Worm (Caenorhabditis elegans) whole organism, young adult: ENCODE data around the gene str-193.

ENCODE experiments used
- B0019.2 ChIP-seq: fragments of 200-800 bp; sonication (Bioruptor generic); conservative IDR thresholded peaks from 2 replicates; pipeline ENCODE4 v1.3.6; 2022; ENCODE audit warnings: missing genetic modification reagents, missing genetic modification characterization, missing compliant biosample characterization
- F23B12.7 ChIP-seq: sonication (generic microtip); optimal IDR thresholded peaks from 2 replicates; lab custom pipeline; 2017; ENCODE audit warnings: missing genetic modification characterization, mild to moderate bottlenecking, missing compliant biosample characterization, antibody characterized with exemption, moderate library complexity; ENCODE audit not compliant: insufficient read depth
- K12H6.12 ChIP-seq: fragments of 200-800 bp; sonication (Bioruptor generic); optimal IDR thresholded peaks from 2 replicates; lab custom pipeline; 2018; ENCODE audit warnings: mild to moderate bottlenecking, missing genetic modification characterization, missing compliant biosample characterization
- T07F8.4 ChIP-seq: sonication (generic microtip); optimal IDR thresholded peaks from 2 replicates; lab custom pipeline; 2016; ENCODE audit warnings: mild to moderate bottlenecking, missing genetic modification characterization, moderate library complexity, missing compliant biosample characterization
- Y56A3A.18 ChIP-seq: fragments of 200-800 bp; sonication (Bioruptor generic); IDR thresholded peaks from 2 replicates; pipeline ENCODE4 v1.3.6; 2022; ENCODE audit warnings: missing genetic modification reagents, missing genetic modification characterization, missing compliant biosample characterization
- akir-1 ChIP-seq: fragments of 200-800 bp; sonication (Bioruptor generic); optimal IDR thresholded peaks from 2 replicates; lab custom pipeline; 2018; ENCODE audit warnings: mild to moderate bottlenecking, missing genetic modification characterization, moderate library complexity, missing compliant biosample characterization
- attf-5 ChIP-seq: fragments of 200-800 bp; sonication (Bioruptor generic); optimal IDR thresholded peaks from 2 replicates; lab custom pipeline; 2018; ENCODE audit warnings: mild to moderate bottlenecking, missing genetic modification characterization, missing compliant biosample characterization
- bed-2 ChIP-seq: fragments of 200-800 bp; sonication (Bioruptor generic); IDR thresholded peaks from 2 replicates; pipeline ENCODE4 v1.3.6; 2022; ENCODE audit warnings: missing genetic modification reagents, missing genetic modification characterization, missing compliant biosample characterization
- die-1 ChIP-seq: sonication (generic microtip); optimal IDR thresholded peaks from 2 replicates; lab custom pipeline; 2016; ENCODE audit warnings: missing genotype, mild to moderate bottlenecking, missing genetic modification characterization, missing compliant biosample characterization
- dpff-1 ChIP-seq: sonication (generic microtip); optimal IDR thresholded peaks from 2 replicates; lab custom pipeline; 2017; ENCODE audit warnings: mild to moderate bottlenecking, missing genetic modification characterization, missing compliant biosample characterization
- dpl-1 ChIP-seq: fragments of 150-350 bp; optimal IDR thresholded peaks from 2 replicates; lab custom pipeline; 2014; ENCODE audit warnings: missing biosample characterization, missing genetic modification reagents, missing genetic modification characterization
- efl-1 ChIP-seq: fragments of 150-350 bp; optimal IDR thresholded peaks from 2 replicates; lab custom pipeline; 2014; ENCODE audit warnings: missing biosample characterization, missing genetic modification reagents, missing genetic modification characterization
- egl-18 ChIP-seq: fragments of 200-800 bp; sonication (Bioruptor generic); IDR thresholded peaks from 2 replicates; pipeline ENCODE4 v1.3.6; 2022; ENCODE audit warnings: missing genetic modification reagents, missing genetic modification characterization, missing compliant biosample characterization
- egl-44 ChIP-seq: fragments of 200-800 bp; sonication (Bioruptor generic); IDR thresholded peaks from 2 replicates; pipeline ENCODE4 v1.3.6; 2022; ENCODE audit warnings: missing genetic modification reagents, missing genetic modification characterization, missing compliant biosample characterization
- fkh-3 ChIP-seq: sonication (generic microtip); optimal IDR thresholded peaks from 2 replicates; lab custom pipeline; 2016; ENCODE audit warnings: mild to moderate bottlenecking, missing genetic modification characterization, missing compliant biosample characterization
- him-1 ChIP-seq: sonication (generic microtip); optimal IDR thresholded peaks from 2 replicates; lab custom pipeline; 2016; ENCODE audit warnings: missing genotype, missing genetic modification reagents, missing genetic modification characterization, missing compliant biosample characterization
- hlh-26 ChIP-seq: fragments of 200-800 bp; sonication (Bioruptor generic); conservative IDR thresholded peaks from 2 replicates; pipeline ENCODE4 v1.3.6; 2022; ENCODE audit warnings: missing genetic modification reagents, missing genetic modification characterization, missing compliant biosample characterization
- hmg-1.2 ChIP-seq: fragments of 200-800 bp; sonication (Bioruptor generic); IDR thresholded peaks from 2 replicates; pipeline ENCODE4 v1.3.6; 2022; ENCODE audit warnings: missing genetic modification reagents, missing genetic modification characterization, missing compliant biosample characterization
- hmg-20 ChIP-seq: fragments of 200-800 bp; sonication (Bioruptor generic); IDR thresholded peaks from 2 replicates; pipeline ENCODE4 v1.3.6; 2022; ENCODE audit warnings: missing genetic modification reagents, missing genetic modification characterization, missing compliant biosample characterization
- hsf-1 ChIP-seq: fragments of 200-800 bp; sonication (Bioruptor generic); IDR thresholded peaks from 2 replicates; pipeline ENCODE4 v1.3.6; 2022; ENCODE audit warnings: missing genetic modification reagents, missing genetic modification characterization, missing compliant biosample characterization
- lin-26 ChIP-seq: fragments of 200-800 bp; sonication (Bioruptor generic); IDR thresholded peaks from 2 replicates; pipeline ENCODE4 v1.3.6; 2022; ENCODE audit warnings: missing genetic modification reagents, missing genetic modification characterization, missing compliant biosample characterization
- lin-35 ChIP-seq, 3 experiments: fragments of 150-350 bp in 2 of 3; sonication (generic microtip) in 1 of 3; optimal IDR thresholded peaks; 2 replicates each; lab custom pipeline; 2014 to 2018; ENCODE audit warnings: missing biosample characterization in 3 of 3, missing genetic modification characterization in 3 of 3, missing genetic modification reagents in 3 of 3
- lir-1 ChIP-seq: fragments of 200-800 bp; sonication (Bioruptor generic); conservative IDR thresholded peaks from 2 replicates; pipeline ENCODE4 v1.3.6; 2022; ENCODE audit warnings: missing genetic modification reagents, missing genetic modification characterization, missing compliant biosample characterization
- madf-10 ChIP-seq: sonication (generic microtip); optimal IDR thresholded peaks from 2 replicates; lab custom pipeline; 2016; ENCODE audit warnings: mild to moderate bottlenecking, missing genetic modification characterization, missing compliant biosample characterization
- mcd-1 ChIP-seq: fragments of 200-800 bp; sonication (Bioruptor generic); IDR thresholded peaks from 2 replicates; pipeline ENCODE4 v1.3.6; 2022; ENCODE audit warnings: missing genetic modification reagents, missing genetic modification characterization, missing compliant biosample characterization
- nfyb-1 ChIP-seq: fragments of 200-800 bp; sonication (Bioruptor generic); IDR thresholded peaks from 2 replicates; pipeline ENCODE4 v1.3.6; 2022; ENCODE audit warnings: missing genetic modification reagents, missing genetic modification characterization, missing compliant biosample characterization
- nhr-120 ChIP-seq: fragments of 200-800 bp; sonication (Bioruptor generic); IDR thresholded peaks from 2 replicates; pipeline ENCODE4 v1.3.6; 2022; ENCODE audit warnings: missing genetic modification characterization, missing compliant biosample characterization
- nhr-179 ChIP-seq: sonication (generic microtip); optimal IDR thresholded peaks from 2 replicates; lab custom pipeline; 2016; ENCODE audit warnings: mild to moderate bottlenecking, missing genetic modification characterization, missing compliant biosample characterization
- nhr-80 ChIP-seq: sonication (generic microtip); optimal IDR thresholded peaks from 2 replicates; lab custom pipeline; 2016; ENCODE audit warnings: missing genetic modification characterization, missing compliant biosample characterization
- nhr-90 ChIP-seq: sonication (generic microtip); optimal IDR thresholded peaks from 2 replicates; lab custom pipeline; 2016; ENCODE audit warnings: missing genotype, mild to moderate bottlenecking, missing genetic modification characterization, missing compliant biosample characterization
- snpc-1.3 ChIP-seq: sonication (generic microtip); optimal IDR thresholded peaks from 2 replicates; lab custom pipeline; 2017; ENCODE audit warnings: missing genetic modification characterization, mild to moderate bottlenecking, missing compliant biosample characterization, antibody characterized with exemption, moderate library complexity, missing genotype, missing genetic modification reagents; ENCODE audit not compliant: insufficient read depth
- tlf-1 ChIP-seq: fragments of 200-800 bp; sonication (Bioruptor generic); optimal IDR thresholded peaks from 2 replicates; lab custom pipeline; 2018; ENCODE audit warnings: mild to moderate bottlenecking, missing genetic modification characterization, missing compliant biosample characterization
- unc-130 ChIP-seq: sonication (generic microtip); optimal IDR thresholded peaks from 2 replicates; lab custom pipeline; 2016; ENCODE audit warnings: missing genetic modification reagents, missing genetic modification characterization, missing compliant biosample characterization
- zfh-2 ChIP-seq: fragments of 200-800 bp; sonication (Bioruptor generic); conservative IDR thresholded peaks from 2 replicates; pipeline ENCODE4 v1.3.6; 2022; ENCODE audit warnings: missing genetic modification reagents, missing genetic modification characterization, missing compliant biosample characterization
- ztf-22 ChIP-seq: fragments of 200-800 bp; sonication (Bioruptor generic); optimal IDR thresholded peaks from 2 replicates; lab custom pipeline; 2018; ENCODE audit warnings: mild to moderate bottlenecking, missing genetic modification characterization, moderate library complexity, missing compliant biosample characterization
- ztf-25 ChIP-seq: fragments of 200-800 bp; sonication (Bioruptor generic); IDR thresholded peaks from 2 replicates; pipeline ENCODE4 v1.3.6; 2022; ENCODE audit warnings: missing genetic modification reagents, missing genetic modification characterization, missing compliant biosample characterization
- ztf-26 ChIP-seq: sonication (generic microtip); optimal IDR thresholded peaks from 2 replicates; lab custom pipeline; 2017; ENCODE audit warnings: missing genetic modification characterization, missing compliant biosample characterization
- ztf-6 ChIP-seq: fragments of 200-800 bp; sonication (Bioruptor generic); IDR thresholded peaks from 2 replicates; pipeline ENCODE4 v1.3.6; 2022; ENCODE audit warnings: missing genetic modification reagents, missing genetic modification characterization, missing compliant biosample characterization

The str-193 gene

ce11 chrV:9855920-9856852 lies 34.6 kb upstream of the str-193 start:
- TF ChIP-seq hmg-1.2 (GFP tag; lab: Robert Waterston, UW) (peak; percentile 76; the same call in 1 of the 2 replicates), dpff-1 (tag; lab: Kevin White, UChicago) (no peak), mcd-1 (GFP tag; lab: Robert Waterston, UW) (peak; percentile 64), nhr-120 (GFP tag; lab: Robert Waterston, UW) (no peak), zfh-2 (GFP tag; lab: Robert Waterston, UW) (0 out of 2 replicates have a peak, but pooled peaks have one; percentile 16), nhr-80 (tag; lab: Kevin White, UChicago) (peak; percentile 14), ztf-25 (GFP tag; lab: Robert Waterston, UW) (no peak), attf-5 (peak; percentile 50), nfyb-1 (no peak), bed-2 (GFP tag; lab: Robert Waterston, UW) (no peak), efl-1 (GFP tag; lab: Kevin White, UChicago) (peak; percentile 9), hsf-1 (GFP tag; lab: Robert Waterston, UW) (no peak), akir-1 (GFP tag; lab: Kevin White, UChicago) (no peak), lir-1 (GFP tag; lab: Robert Waterston, UW) (no peak), F23B12.7 (no peak), T07F8.4 (tag; lab: Kevin White, UChicago) (no peak)

- TF ChIP-seq nhr-90 (no peak), die-1 (tag; lab: Kevin White, UChicago) (no peak), B0019.2 (no peak), snpc-1.3 (tag; lab: Kevin White, UChicago) (no peak), lin-35 (GFP tag; optimal IDR thresholded peaks at IDR 0.05; lab: Kevin White, UChicago) (peak in 1 of 3 experiments; percentile 2), madf-10 (no peak)
Measured at ce11 chrV:9853801-9854200, 32.2 kb upstream of the str-193 start.

ce11 chrV:9848576-9848975 lies 27.0 kb upstream of the str-193 start:
- no peak for TF ChIP-seq mcd-1 (GFP tag; lab: Robert Waterston, UW)
- TF ChIP-seq nhr-179 (tag; lab: Kevin White, UChicago) = no peak
- no peak for TF ChIP-seq ztf-6 (GFP tag; lab: Robert Waterston, UW)
- no peak for TF ChIP-seq lin-26 (GFP tag; lab: Robert Waterston, UW)
- TF ChIP-seq hmg-20 (GFP tag; lab: Robert Waterston, UW) = no peak
- no peak for TF ChIP-seq nhr-90
- TF ChIP-seq Y56A3A.18 = no peak
- no peak for TF ChIP-seq hlh-26 (GFP tag; lab: Robert Waterston, UW)
- TF ChIP-seq egl-44 (GFP tag; lab: Robert Waterston, UW) = no peak
- no peak for TF ChIP-seq him-1 (tag; lab: Kevin White, UChicago)
- no peak for TF ChIP-seq ztf-26 (tag; lab: Kevin White, UChicago)
- TF ChIP-seq zfh-2 (GFP tag; lab: Robert Waterston, UW) = no peak

- no peak for TF ChIP-seq nhr-90
- no peak for TF ChIP-seq lin-35 (GFP tag; optimal IDR thresholded peaks at IDR 0.05; lab: Kevin White, UChicago)
- no peak for TF ChIP-seq egl-18 (GFP tag; lab: Robert Waterston, UW)
- no peak for TF ChIP-seq fkh-3 (tag; lab: Kevin White, UChicago)
- TF ChIP-seq ztf-22 (GFP tag; lab: Kevin White, UChicago) = no peak
- no peak for TF ChIP-seq unc-130 (GFP tag; lab: Kevin White, UChicago)
- no peak for TF ChIP-seq tlf-1 (GFP tag; lab: Kevin White, UChicago)
- TF ChIP-seq egl-44 (GFP tag; lab: Robert Waterston, UW) = no peak
- TF ChIP-seq dpl-1 (GFP tag; lab: Kevin White, UChicago) = no peak
- TF ChIP-seq K12H6.12 (tag; lab: Kevin White, UChicago) = no peak
- TF ChIP-seq lin-26 (GFP tag; lab: Robert Waterston, UW) = no peak
- TF ChIP-seq snpc-1.3 (tag; lab: Kevin White, UChicago) = no peak
Measured at ce11 chrV:9843376-9843916, 21.8 kb upstream of the str-193 start, which contains the start of gene sru-8. Gene sru-8 (plus strand): TSS chrV:9843866.
